Fruit fly (Drosophila melanogaster) S2 (cell line): ENCODE measurements around the gene CG43235.

Experiments used
- CG8478 ChIP-seq: fragments of >200 bp; optimal IDR thresholded peaks from 2 replicates; lab custom pipeline; 2018
- CTCF ChIP-seq, 2 experiments: fragments of >200 bp; optimal IDR thresholded peaks; 2 replicates each; lab custom pipeline; 2018

- TF ChIP-seq CG8478 (lab: Kevin White, UChicago) (no peak), CTCF (optimal IDR thresholded peaks at IDR 0.05; lab: Kevin White, UChicago) (no peak)
Measured at dm6 chr2L:7741437-7741836, 48.6 kb downstream of the CG43235 start, which contains the start of gene Acp1.
